Fruit fly (Drosophila melanogaster): ENCODE measurements around the gene TSG101.

TSG101 gene

dm6 chr3L:16870723-16871137 lies 28.6 kb downstream of the TSG101 start (continued):
- no peak for TF ChIP-seq Atf-2 (GFP tag; optimal IDR thresholded peaks at IDR 0.05)

- peak; percentile 32 for TF ChIP-seq CG3281 (GFP tag; optimal IDR thresholded peaks at IDR 0.05)
- no peak for TF ChIP-seq MBD-R2 (GFP tag; IDR thresholded peaks at IDR 0.05)
- 0 out of 2 replicates have a peak, but pooled peaks have one; percentile 8 for TF ChIP-seq CG32532 (GFP tag; IDR thresholded peaks at IDR 0.05)
- TF ChIP-seq lab (GFP tag; optimal IDR thresholded peaks at IDR 0.05), result peak; percentile 51
- no peak for TF ChIP-seq CG9876 (GFP tag; optimal IDR thresholded peaks at IDR 0.05)
- TF ChIP-seq chinmo (GFP tag; IDR thresholded peaks at IDR 0.05; ENCODE audit: partially characterized antibody), result 0 out of 4 replicates have a peak, but pooled peaks have one; percentile 46
- peak; percentile 22; the same call in 1 of the 2 replicates for TF ChIP-seq slbo (GFP tag; IDR thresholded peaks at IDR 0.05)
- TF ChIP-seq CG2120 (GFP tag; optimal IDR thresholded peaks at IDR 0.05), result peak; percentile 38
- no peak for TF ChIP-seq CG8290 (GFP tag; optimal IDR thresholded peaks at IDR 0.05)
- TF ChIP-seq CG8290 (tag; optimal IDR thresholded peaks at IDR 0.05), result peak in 1 of 2 experiments; percentile 13
- TF ChIP-seq Med (GFP tag), result peak; percentile 53
- TF ChIP-seq oc (tag; optimal IDR thresholded peaks at IDR 0.05), result peak; percentile 34
- no peak for TF ChIP-seq fd96Cb (tag; optimal IDR thresholded peaks at IDR 0.05)
- no peak for TF ChIP-seq fru (optimal IDR thresholded peaks at IDR 0.05)
- no peak for TF ChIP-seq p53 (GFP tag; optimal IDR thresholded peaks at IDR 0.05)
- TF ChIP-seq CG9932 (GFP tag; IDR thresholded peaks at IDR 0.05), result 0 out of 2 replicates have a peak, but pooled peaks have one; percentile 8
- peak; percentile 36 for TF ChIP-seq Rfx (GFP tag; IDR thresholded peaks at IDR 0.05)
- TF ChIP-seq Dad (GFP tag; optimal IDR thresholded peaks at IDR 0.05), result no peak
Measured at dm6 chr3L:16871630-16872029, 29.5 kb downstream of the TSG101 start.

- TF ChIP-seq fru (optimal IDR thresholded peaks at IDR 0.05) (no peak), unpg (GFP tag; optimal IDR thresholded peaks at IDR 0.05) (peak; percentile 79), croc (GFP tag; conservative IDR thresholded peaks at IDR 0.05) (peak; percentile 31; the same call in 2 of the 3 replicates), H15 (GFP tag; IDR thresholded peaks at IDR 0.05) (no peak), CG9932 (GFP tag; IDR thresholded peaks at IDR 0.05) (0 out of 2 replicates have a peak, but pooled peaks have one; percentile 40), MBD-R2 (GFP tag; IDR thresholded peaks at IDR 0.05) (no peak), Scr (GFP tag; IDR thresholded peaks at IDR 0.05; ENCODE audit: partially characterized antibody) (no peak), ken (GFP tag; IDR thresholded peaks at IDR 0.05) (no peak), lbe (GFP tag; optimal IDR thresholded peaks at IDR 0.05) (no peak), CG12659 (GFP tag; optimal IDR thresholded peaks at IDR 0.05) (peak; percentile 87), mam (GFP tag; optimal IDR thresholded peaks at IDR 0.05) (peak; percentile 51), NK7.1 (GFP tag; optimal IDR thresholded peaks at IDR 0.05) (peak; percentile 50), CG7745 (tag; optimal IDR thresholded peaks at IDR 0.05) (no peak), Hr51 (GFP tag; optimal IDR thresholded peaks at IDR 0.05) (peak; percentile 19 to 88), Fer2 (tag; optimal IDR thresholded peaks at IDR 0.05) (peak; percentile 41), CG2116 (GFP tag; optimal IDR thresholded peaks at IDR 0.05) (peak; percentile 11), CG2889 (GFP tag; IDR thresholded peaks at IDR 0.05) (no peak), PHDP (tag; optimal IDR thresholded peaks at IDR 0.05) (peak; percentile 84), ttk (GFP tag; IDR thresholded peaks at IDR 0.05) (peak; percentile 32; the same call in 1 of the 2 replicates), chn (GFP tag; optimal IDR thresholded peaks at IDR 0.05) (peak; percentile 35), sim (GFP tag; IDR thresholded peaks at IDR 0.05) (no peak), GATAe (GFP tag; conservative IDR thresholded peaks at IDR 0.05) (no peak), Hand (GFP tag; optimal IDR thresholded peaks at IDR 0.05) (peak; percentile 40), stc (GFP tag; IDR thresholded peaks at IDR 0.05) (peak; percentile 53; the same call in 1 of the 2 replicates), CG13123 (GFP tag; optimal IDR thresholded peaks at IDR 0.05) (no peak), NFAT (GFP tag; IDR thresholded peaks at IDR 0.05) (no peak), ci (GFP tag; IDR thresholded peaks at IDR 0.05) (0 out of 3 replicates have a peak, but pooled peaks have one; percentile 71), zfh1 (GFP tag; IDR thresholded peaks at IDR 0.05) (0 out of 3 replicates have a peak, but pooled peaks have one; percentile 21), sqz (GFP tag; optimal IDR thresholded peaks at IDR 0.05) (peak; percentile 27), CTCF (GFP tag; optimal IDR thresholded peaks at IDR 0.05) (peak; percentile 43), D (optimal IDR thresholded peaks at IDR 0.05) (no peak), D (GFP tag; optimal IDR thresholded peaks at IDR 0.05) (peak; percentile 67), Myb (GFP tag; optimal IDR thresholded peaks at IDR 0.05) (peak; percentile 53)
Measured at dm6 chr3L:16872487-16872955, 30.4 kb downstream of the TSG101 start.
